Worm (Caenorhabditis elegans) whole organism, mixed stage, embryonic: ENCODE data around the gene ugt-1.

Source experiments
- M03D4.4 ChIP-seq: sonication (generic microtip); optimal IDR thresholded peaks from 2 replicates; lab custom pipeline; 2017; ENCODE audit warnings: mild to moderate bottlenecking, missing genetic modification characterization, missing compliant biosample characterization
- bed-3 ChIP-seq: fragments of 200-800 bp; sonication (Bioruptor generic); optimal IDR thresholded peaks from 3 replicates; lab custom pipeline; 2018; ENCODE audit warnings: mild to moderate bottlenecking, missing genetic modification characterization, moderate library complexity, missing compliant biosample characterization
- blmp-1 ChIP-seq: fragments of 150-350 bp; optimal IDR thresholded peaks from 2 replicates; lab custom pipeline; 2014; ENCODE audit warnings: missing biosample characterization, missing genetic modification characterization
- ceh-39 ChIP-seq: fragments of 150-350 bp; optimal IDR thresholded peaks from 2 replicates; lab custom pipeline; 2014; ENCODE audit warnings: missing biosample characterization, missing genetic modification characterization
- ceh-43 ChIP-seq: fragments of 200-800 bp; sonication (Bioruptor generic); optimal IDR thresholded peaks from 2 replicates; lab custom pipeline; 2018; ENCODE audit warnings: mild to moderate bottlenecking, missing genetic modification characterization, moderate library complexity, missing compliant biosample characterization
- ceh-83 ChIP-seq: fragments of 200-800 bp; sonication (Bioruptor generic); optimal IDR thresholded peaks from 2 replicates; lab custom pipeline; 2018; ENCODE audit warnings: mild to moderate bottlenecking, missing genetic modification characterization, missing compliant biosample characterization
- ces-1 ChIP-seq: fragments of 150-350 bp; optimal IDR thresholded peaks from 2 replicates; lab custom pipeline; 2014; ENCODE audit warnings: missing biosample characterization, missing genetic modification reagents, missing genetic modification characterization
- cnd-1 ChIP-seq: fragments of 200-800 bp; sonication (Bioruptor generic); optimal IDR thresholded peaks from 2 replicates; lab custom pipeline; 2018; ENCODE audit warnings: mild to moderate bottlenecking, missing genetic modification characterization, missing compliant biosample characterization
- drap-1 ChIP-seq: fragments of 200-800 bp; sonication (Bioruptor generic); optimal IDR thresholded peaks from 3 replicates; lab custom pipeline; 2018; ENCODE audit warnings: mild to moderate bottlenecking, missing genetic modification characterization, missing compliant biosample characterization
- elt-1 ChIP-seq: sonication (generic microtip); optimal IDR thresholded peaks from 2 replicates; lab custom pipeline; 2017; ENCODE audit warnings: missing genetic modification characterization, mild to moderate bottlenecking, missing compliant biosample characterization, antibody characterized with exemption, moderate library complexity, borderline replicate concordance; ENCODE audit not compliant: insufficient read depth
- elt-3 ChIP-seq: fragments of 150-350 bp; optimal IDR thresholded peaks from 2 replicates; lab custom pipeline; 2014; ENCODE audit warnings: missing biosample characterization, missing genetic modification characterization
- flh-1 ChIP-seq: fragments of 200-800 bp; sonication (Bioruptor generic); optimal IDR thresholded peaks from 2 replicates; lab custom pipeline; 2018; ENCODE audit warnings: mild to moderate bottlenecking, missing genetic modification characterization, moderate library complexity, missing compliant biosample characterization
- ham-2 ChIP-seq: fragments of 200-800 bp; sonication (Bioruptor generic); optimal IDR thresholded peaks from 2 replicates; lab custom pipeline; 2018; ENCODE audit warnings: mild to moderate bottlenecking, missing genetic modification characterization, missing compliant biosample characterization
- hlh-1 ChIP-seq: fragments of 150-350 bp; optimal IDR thresholded peaks from 2 replicates; lab custom pipeline; 2014; ENCODE audit warnings: missing biosample characterization, missing genetic modification reagents, missing genetic modification characterization
- lin-32 ChIP-seq: fragments of 200-800 bp; sonication (Bioruptor generic); optimal IDR thresholded peaks from 2 replicates; lab custom pipeline; 2018; ENCODE audit warnings: mild to moderate bottlenecking, missing genetic modification characterization, missing compliant biosample characterization
- lsy-2 ChIP-seq: fragments of 150-350 bp; optimal IDR thresholded peaks from 2 replicates; lab custom pipeline; 2014; ENCODE audit warnings: missing biosample characterization, missing genetic modification characterization
- mab-5 ChIP-seq: fragments of 150-350 bp; optimal IDR thresholded peaks from 2 replicates; lab custom pipeline; 2014; ENCODE audit warnings: missing biosample characterization, missing genetic modification characterization
- mep-1 ChIP-seq: fragments of 150-350 bp; optimal IDR thresholded peaks from 2 replicates; lab custom pipeline; 2017; ENCODE audit warnings: missing biosample characterization, missing genetic modification reagents, missing genetic modification characterization, inconsistent platforms
- nhr-12 ChIP-seq: fragments of 150-350 bp; optimal IDR thresholded peaks from 2 replicates; lab custom pipeline; 2014; ENCODE audit warnings: missing biosample characterization, missing genetic modification characterization
- nhr-2 ChIP-seq: fragments of 150-350 bp; optimal IDR thresholded peaks from 2 replicates; lab custom pipeline; 2014; ENCODE audit warnings: missing biosample characterization, missing genetic modification characterization
- nhr-237 ChIP-seq: fragments of 150-350 bp; optimal IDR thresholded peaks from 2 replicates; lab custom pipeline; 2014; ENCODE audit warnings: missing biosample characterization, missing genetic modification characterization
- nhr-28 ChIP-seq: fragments of 150-350 bp; optimal IDR thresholded peaks from 2 replicates; lab custom pipeline; 2014; ENCODE audit warnings: missing biosample characterization, missing genetic modification characterization
- nhr-76 ChIP-seq: sonication (generic microtip); optimal IDR thresholded peaks from 2 replicates; lab custom pipeline; 2017; ENCODE audit warnings: missing biosample characterization, missing genetic modification characterization
- pha-4 ChIP-seq: fragments of 150-350 bp; optimal IDR thresholded peaks from 2 replicates; lab custom pipeline; 2018; ENCODE audit warnings: missing biosample characterization, missing genetic modification reagents, missing genetic modification characterization
- sem-2 ChIP-seq: fragments of 200-800 bp; sonication (Bioruptor generic); optimal IDR thresholded peaks from 2 replicates; lab custom pipeline; 2018; ENCODE audit warnings: mild to moderate bottlenecking, missing genetic modification characterization, missing compliant biosample characterization
- snpc-4 ChIP-seq: fragments of 150-350 bp; optimal IDR thresholded peaks from 2 replicates; lab custom pipeline; 2014; ENCODE audit warnings: missing biosample characterization, missing genetic modification characterization
- tbx-8 ChIP-seq: fragments of 200-800 bp; sonication (Bioruptor generic); optimal IDR thresholded peaks from 2 replicates; lab custom pipeline; 2018; ENCODE audit warnings: mild to moderate bottlenecking, missing genetic modification characterization, moderate library complexity, missing compliant biosample characterization
- unc-120 ChIP-seq: sonication (generic microtip); optimal IDR thresholded peaks from 2 replicates; lab custom pipeline; 2017; ENCODE audit warnings: missing genetic modification characterization, missing compliant biosample characterization; ENCODE audit not compliant: poor library complexity, severe bottlenecking
- unc-39 ChIP-seq: fragments of 150-350 bp; optimal IDR thresholded peaks from 2 replicates; lab custom pipeline; 2014; ENCODE audit warnings: missing biosample characterization, missing genetic modification characterization
- zip-8 ChIP-seq: fragments of 150-350 bp; optimal IDR thresholded peaks from 2 replicates; lab custom pipeline; 2014; ENCODE audit warnings: missing biosample characterization, missing genetic modification characterization
- ztf-11 ChIP-seq: fragments of 150-350 bp; optimal IDR thresholded peaks from 2 replicates; lab custom pipeline; 2014; ENCODE audit warnings: missing biosample characterization, missing genetic modification characterization

The ugt-1 gene

ce11 chrV:10371177-10371576, 24.3 kb upstream of the ugt-1 start:
- TF ChIP-seq mep-1 (tag; lab: Kevin White, UChicago): no peak
- no peak for TF ChIP-seq nhr-12 (tag; lab: Kevin White, UChicago)
- no peak for TF ChIP-seq ceh-83
- no peak for TF ChIP-seq drap-1 (GFP tag; lab: Kevin White, UChicago)
- no peak for TF ChIP-seq ces-1 (GFP tag; lab: Kevin White, UChicago)
- TF ChIP-seq ceh-39 (tag; lab: Kevin White, UChicago): no peak
- no peak for TF ChIP-seq snpc-4 (tag; lab: Kevin White, UChicago)
- TF ChIP-seq cnd-1 (tag; lab: Kevin White, UChicago): no peak
- TF ChIP-seq zip-8: no peak
- TF ChIP-seq blmp-1 (tag; lab: Kevin White, UChicago): no peak
- TF ChIP-seq sem-2 (GFP tag; lab: Kevin White, UChicago): no peak
- no peak for TF ChIP-seq unc-120
- TF ChIP-seq M03D4.4 (tag; lab: Kevin White, UChicago): no peak
- TF ChIP-seq nhr-2 (tag; lab: Kevin White, UChicago): no peak
- no peak for TF ChIP-seq nhr-237
- TF ChIP-seq elt-3 (tag; lab: Kevin White, UChicago): no peak
- no peak for TF ChIP-seq bed-3 (GFP tag; lab: Kevin White, UChicago)
- no peak for TF ChIP-seq mab-5
- TF ChIP-seq elt-1 (tag; lab: Kevin White, UChicago): no peak
- TF ChIP-seq tbx-8 (GFP tag; lab: Kevin White, UChicago): no peak

- TF ChIP-seq ztf-11: no peak
- no peak for TF ChIP-seq mab-5
- no peak for TF ChIP-seq hlh-1 (tag; lab: Kevin White, UChicago)
- TF ChIP-seq nhr-237: no peak
- TF ChIP-seq bed-3 (GFP tag; lab: Kevin White, UChicago): no peak
- no peak for TF ChIP-seq snpc-4 (tag; lab: Kevin White, UChicago)
- no peak for TF ChIP-seq flh-1 (GFP tag; lab: Kevin White, UChicago)
- TF ChIP-seq sem-2 (GFP tag; lab: Kevin White, UChicago): no peak
- TF ChIP-seq mep-1 (tag; lab: Kevin White, UChicago): no peak
- TF ChIP-seq nhr-12 (tag; lab: Kevin White, UChicago): no peak
- no peak for TF ChIP-seq ceh-43 (GFP tag; lab: Kevin White, UChicago)
- TF ChIP-seq nhr-28 (tag; lab: Kevin White, UChicago): no peak
- no peak for TF ChIP-seq ceh-83
- no peak for TF ChIP-seq unc-39 (tag; lab: Kevin White, UChicago)
- TF ChIP-seq M03D4.4 (tag; lab: Kevin White, UChicago): no peak
- TF ChIP-seq lin-32 (GFP tag; lab: Kevin White, UChicago): no peak
- no peak for TF ChIP-seq blmp-1 (tag; lab: Kevin White, UChicago)
These were observed 23.5 kb upstream of the ugt-1 start, which contains the start of gene ugt-49 for ce11 chrV:10371951-10372350. Gene ugt-49 (plus strand): TSS chrV:10372321.

- no peak for TF ChIP-seq elt-1 (tag; lab: Kevin White, UChicago)
- TF ChIP-seq M03D4.4 (tag; lab: Kevin White, UChicago): no peak
- TF ChIP-seq cnd-1 (tag; lab: Kevin White, UChicago): no peak
- TF ChIP-seq nhr-28 (tag; lab: Kevin White, UChicago): no peak
- no peak for TF ChIP-seq zip-8
- TF ChIP-seq ceh-43 (GFP tag; lab: Kevin White, UChicago): no peak
- no peak for TF ChIP-seq mab-5
- TF ChIP-seq unc-39 (tag; lab: Kevin White, UChicago): no peak
- TF ChIP-seq nhr-76 (tag; lab: Kevin White, UChicago): no peak
These were observed 16.2 kb upstream of the ugt-1 start, which contains the start of gene AC3.12 for ce11 chrV:10379293-10379692. Gene AC3.12 (minus strand): TSS chrV:10379393.

ce11 chrV:10379761-10380160, 15.7 kb upstream of the ugt-1 start:
- no peak for TF ChIP-seq snpc-4 (tag; lab: Kevin White, UChicago)
- TF ChIP-seq elt-3 (tag; lab: Kevin White, UChicago): no peak
- no peak for TF ChIP-seq ceh-83
- no peak for TF ChIP-seq elt-1 (tag; lab: Kevin White, UChicago)
- no peak for TF ChIP-seq hlh-1 (tag; lab: Kevin White, UChicago)
- TF ChIP-seq drap-1 (GFP tag; lab: Kevin White, UChicago): no peak
- TF ChIP-seq ztf-11: no peak
- no peak for TF ChIP-seq zip-8

- no peak for TF ChIP-seq ceh-83
These were observed 13.7 kb upstream of the ugt-1 start, which contains the start of gene abu-1 for ce11 chrV:10381726-10382125. Gene abu-1 (minus strand): TSS chrV:10381826.

- TF ChIP-seq mab-5 (no peak), lsy-2 (tag; lab: Kevin White, UChicago) (no peak), flh-1 (GFP tag; lab: Kevin White, UChicago) (no peak), tbx-8 (GFP tag; lab: Kevin White, UChicago) (no peak), ham-2 (no peak), unc-39 (tag; lab: Kevin White, UChicago) (no peak), pha-4 (tag; lab: Kevin White, UChicago) (no peak), cnd-1 (tag; lab: Kevin White, UChicago) (no peak)
These were observed 13.3 kb upstream of the ugt-1 start, which contains the start of gene pqn-2 for ce11 chrV:10382142-10382541. Gene pqn-2 (plus strand): TSS chrV:10382442.
